Fruit fly (Drosophila melanogaster): ENCODE data around the gene Sema1a.
A peak's percentile ranks its signal among the peaks of the same experiment; 100 is the strongest.

Gene Sema1a

DNA sequence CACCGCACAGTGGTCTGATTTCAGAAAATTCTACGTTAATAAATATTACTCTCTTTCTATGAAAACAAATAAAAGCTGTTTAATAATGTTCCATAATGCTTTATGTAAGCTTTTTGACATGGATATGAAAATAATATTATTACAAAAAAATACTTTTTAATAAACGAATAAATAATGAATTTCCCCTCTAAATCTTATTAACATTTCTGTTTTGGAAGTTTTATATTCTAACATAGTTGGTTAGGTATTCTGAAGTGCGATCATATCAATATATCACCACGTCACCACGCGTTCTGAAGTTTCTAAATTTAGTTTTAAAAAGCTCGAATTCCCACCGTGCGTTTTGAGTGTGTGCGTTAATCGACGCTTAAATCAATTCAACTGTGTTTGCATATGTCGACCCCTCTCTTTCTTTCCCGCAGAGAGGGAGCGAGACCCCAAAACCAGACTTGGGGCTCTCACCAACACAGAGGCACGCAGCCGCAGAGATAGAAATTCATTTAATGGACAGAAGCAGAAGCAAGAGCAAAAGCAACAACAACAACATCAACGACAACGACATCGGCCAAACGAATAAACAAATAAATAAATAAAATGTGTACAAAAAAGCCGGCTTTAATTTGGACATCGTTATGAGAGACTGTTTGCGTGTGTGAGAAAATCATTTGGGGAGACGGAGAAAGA is 149.5 kb downstream of the Sema1a start (continued):
- TF ChIP-seq CG14667 (GFP tag; IDR thresholded peaks at IDR 0.05) (peak; percentile 52), hb (GFP tag; IDR thresholded peaks at IDR 0.05; ENCODE audit: partially characterized antibody) (no peak), Spps (tag; optimal IDR thresholded peaks at IDR 0.05) (peak; percentile 76), Lpt (GFP tag; optimal IDR thresholded peaks at IDR 0.05) (no peak), zf30C (GFP tag; optimal IDR thresholded peaks at IDR 0.05) (no peak), dati (GFP tag; IDR thresholded peaks at IDR 0.05) (no peak), CG4404 (GFP tag; IDR thresholded peaks at IDR 0.05) (peak; percentile 36), seq (GFP tag; IDR thresholded peaks at IDR 0.05) (peak; percentile 78), CG4854 (GFP tag; optimal IDR thresholded peaks at IDR 0.05) (peak; percentile 62), CG10366 (GFP tag; IDR thresholded peaks at IDR 0.05) (no peak; the same call in 1 of the 2 replicates), jumu (GFP tag; optimal IDR thresholded peaks at IDR 0.05) (peak; percentile 46), Atf3 (GFP tag; optimal IDR thresholded peaks at IDR 0.05) (peak; percentile 62), lilli (GFP tag; optimal IDR thresholded peaks at IDR 0.05) (peak; percentile 71), HHEX (GFP tag; optimal IDR thresholded peaks at IDR 0.05) (peak; percentile 84), Oli (tag; optimal IDR thresholded peaks at IDR 0.05) (peak; percentile 94), Aef1 (GFP tag; IDR thresholded peaks at IDR 0.05) (peak; percentile 49; the same call in 2 of the 3 replicates), sna (GFP tag; IDR thresholded peaks at IDR 0.05; ENCODE audit: partially characterized antibody) (no peak), slou (GFP tag; optimal IDR thresholded peaks at IDR 0.05) (peak; percentile 56), gcm (GFP tag; optimal IDR thresholded peaks at IDR 0.05) (peak; percentile 90), Fer3 (tag; optimal IDR thresholded peaks at IDR 0.05) (peak; percentile 69), pan (optimal IDR thresholded peaks at IDR 0.05) (no peak), pan (GFP tag; optimal IDR thresholded peaks at IDR 0.05 in 1 of 2, IDR thresholded peaks at IDR 0.05 in 1 of 2) (peak in 1 of 2 experiments; percentile 77), ranshi (GFP tag; IDR thresholded peaks at IDR 0.05) (0 out of 2 replicates have a peak, but pooled peaks have one; percentile 56), Lhr (GFP tag; optimal IDR thresholded peaks at IDR 0.05) (peak; percentile 67), HmgZ (tag; optimal IDR thresholded peaks at IDR 0.05) (peak; percentile 50), row (GFP tag; IDR thresholded peaks at IDR 0.05) (peak; percentile 87), toy (GFP tag; IDR thresholded peaks at IDR 0.05) (no peak), croc (GFP tag; conservative IDR thresholded peaks at IDR 0.05) (peak; percentile 74; the same call in 2 of the 3 replicates), danr (GFP tag; IDR thresholded peaks at IDR 0.05) (peak; percentile 29; the same call in 1 of the 2 replicates), NC2α (GFP tag; optimal IDR thresholded peaks at IDR 0.05) (peak; percentile 25), Med (GFP tag) (peak; percentile 84), crc (GFP tag; optimal IDR thresholded peaks at IDR 0.05) (peak; percentile 27), yki (optimal IDR thresholded peaks at IDR 0.05) (no peak), CkIIα-i1 (GFP tag; IDR thresholded peaks at IDR 0.05) (no peak), CG42726 (GFP tag; IDR thresholded peaks at IDR 0.05; ENCODE audit: partially characterized antibody) (no peak), CG17361 (GFP tag; IDR thresholded peaks at IDR 0.05) (peak; percentile 98), luna (GFP tag; optimal IDR thresholded peaks at IDR 0.05) (no peak), oc (tag; optimal IDR thresholded peaks at IDR 0.05) (peak; percentile 65), NK7.1 (GFP tag; optimal IDR thresholded peaks at IDR 0.05) (peak; percentile 56), cad (GFP tag; optimal IDR thresholded peaks at IDR 0.05) (no peak), CG6654 (GFP tag; optimal IDR thresholded peaks at IDR 0.05) (peak; percentile 66), CG1233 (GFP tag; optimal IDR thresholded peaks at IDR 0.05) (peak; percentile 84), CG18619 (GFP tag; optimal IDR thresholded peaks at IDR 0.05) (peak; percentile 92), nau (GFP tag; optimal IDR thresholded peaks at IDR 0.05) (peak; percentile 86), sens (GFP tag) (peak; percentile 94), gt (GFP tag; IDR thresholded peaks at IDR 0.05) (no peak), CG7987 (GFP tag; optimal IDR thresholded peaks at IDR 0.05) (peak; percentile 62), CG8944 (GFP tag; optimal IDR thresholded peaks at IDR 0.05) (peak; percentile 42), CG1832 (GFP tag; optimal IDR thresholded peaks at IDR 0.05) (peak; percentile 71), CG2889 (GFP tag; IDR thresholded peaks at IDR 0.05) (peak; percentile 63; the same call in 2 of the 3 replicates), dmrt99B (tag; optimal IDR thresholded peaks at IDR 0.05) (peak; percentile 94)

Data from whole organism, embryonic.